Fruit fly (Drosophila melanogaster) whole organism: Measurements from ENCODE around the gene CG43345.

Source experiments
- CG8478 ChIP-seq: fragments of >200 bp; optimal IDR thresholded peaks from 2 replicates; lab custom pipeline; 2018; ENCODE audit warnings: inconsistent platforms
- Dll ChIP-seq: fragments of >200 bp; optimal IDR thresholded peaks from 2 replicates; lab custom pipeline; 2017
- EcR ChIP-seq, 2 experiments: fragments of >200 bp; optimal IDR thresholded peaks; 2 replicates each; lab custom pipeline; 2017; ENCODE audit warnings: missing biosample characterization in 2 of 2, missing genetic modification characterization in 2 of 2, missing genetic modification reagents in 2 of 2
- pan ChIP-seq: fragments of >200 bp; optimal IDR thresholded peaks from 2 replicates; lab custom pipeline; 2017
- psq ChIP-seq: fragments of >200 bp; optimal IDR thresholded peaks from 2 replicates; lab custom pipeline; 2017
- usp ChIP-seq: fragments of >200 bp; optimal IDR thresholded peaks from 2 replicates; lab custom pipeline; 2017; ENCODE audit warnings: missing biosample characterization, missing genetic modification characterization, mixed read lengths

CG43345 gene

DNA sequence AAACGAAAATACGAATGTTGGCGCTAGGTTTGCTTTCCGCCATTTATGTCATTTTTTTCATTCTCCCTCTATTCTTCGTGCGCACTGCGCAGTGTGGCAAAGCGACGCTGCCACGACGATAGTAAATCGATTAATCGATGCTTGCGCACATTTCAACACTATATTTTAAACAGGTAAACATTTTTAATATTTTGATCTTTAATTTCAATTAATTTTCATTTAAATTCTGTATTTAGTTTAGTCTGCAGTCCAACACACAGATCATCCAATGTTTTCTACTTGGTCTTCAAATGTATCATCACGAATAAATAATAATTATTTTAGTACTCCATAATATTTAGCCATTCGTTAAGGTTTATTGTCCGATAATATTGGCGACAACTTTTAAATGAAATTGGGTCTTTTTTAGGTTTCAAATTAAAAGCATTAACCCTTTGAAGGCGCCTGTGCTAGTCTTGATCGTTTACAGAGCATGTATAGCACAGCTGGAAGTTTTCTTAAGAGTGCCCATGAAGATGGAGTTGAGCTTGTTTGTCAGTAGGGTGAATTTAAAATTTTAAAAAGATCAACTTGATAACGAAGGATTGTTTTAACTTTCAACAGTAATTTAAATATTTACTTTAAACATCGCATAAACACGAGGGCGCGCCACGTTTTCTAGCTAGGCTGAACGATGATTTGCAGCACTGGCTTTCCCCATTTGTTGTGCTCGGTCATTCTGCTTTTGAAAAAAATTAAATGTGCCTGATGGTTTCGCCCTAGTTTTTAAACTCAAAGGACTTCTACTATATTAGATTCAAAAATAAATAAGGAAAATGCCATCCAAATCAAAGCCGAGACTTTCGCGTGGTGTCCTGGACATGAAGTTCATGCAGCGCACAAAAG is 12.0 kb downstream of the CG43345 start, which contains the start of the genes Mpp6 and E2f2:
Gene Mpp6 (plus strand): TSS at position 133 of the 885 bp plus-strand sequence.
Gene E2f2 (minus strand): TSS at position 594 of the 885 bp plus-strand sequence.
- TF ChIP-seq Dll (lab: Kevin White, UChicago) = no peak
- TF ChIP-seq psq (lab: Kevin White, UChicago) = peak; percentile 40
- TF ChIP-seq EcR (GFP tag; optimal IDR thresholded peaks at IDR 0.05; lab: Kevin White, UChicago) = no peak
- TF ChIP-seq pan = no peak
- TF ChIP-seq usp = no peak
- no peak for TF ChIP-seq CG8478

DNA sequence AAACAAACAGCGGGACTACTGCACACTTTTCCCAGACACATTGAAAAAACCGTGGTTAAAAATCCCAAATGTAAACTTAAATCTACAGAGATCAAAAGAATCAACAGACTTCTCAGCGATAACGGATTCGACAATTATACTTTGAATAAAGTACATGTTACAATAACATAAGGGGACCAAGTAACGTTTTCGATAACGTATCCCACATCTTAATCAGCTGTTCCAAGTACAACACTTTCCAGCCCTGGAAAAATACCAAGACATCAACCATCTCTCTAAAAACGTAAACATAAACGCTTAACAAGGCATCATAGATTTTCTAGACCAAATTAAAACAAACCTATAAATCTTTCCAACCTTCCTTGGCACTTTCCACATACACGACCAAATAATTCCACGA is 14.5 kb downstream of the CG43345 start:
- TF ChIP-seq CG8478 (no peak), EcR (GFP tag; optimal IDR thresholded peaks at IDR 0.05; lab: Kevin White, UChicago) (no peak), Dll (lab: Kevin White, UChicago) (no peak), usp (no peak), psq (lab: Kevin White, UChicago) (no peak), pan (no peak)

- TF ChIP-seq pan (no peak), Dll (lab: Kevin White, UChicago) (no peak), usp (no peak), EcR (GFP tag; optimal IDR thresholded peaks at IDR 0.05; lab: Kevin White, UChicago) (no peak), CG8478 (no peak), psq (lab: Kevin White, UChicago) (no peak)
Observed at dm6 chr2L:21149053-21149452, 19.3 kb downstream of the CG43345 start.

dm6 chr2L:21148242-21148641 is 20.1 kb downstream of the CG43345 start, which contains the start of gene del:
del (minus strand) TSS chr2L:21148546.
- TF ChIP-seq psq (lab: Kevin White, UChicago) (no peak), CG8478 (no peak), pan (no peak), Dll (lab: Kevin White, UChicago) (no peak), usp (no peak), EcR (GFP tag; optimal IDR thresholded peaks at IDR 0.05; lab: Kevin White, UChicago) (no peak)

dm6 chr2L:21142972-21143385 is 25.4 kb downstream of the CG43345 start, which contains the start of gene pths:
pths (plus strand) TSS chr2L:21143229.
- TF ChIP-seq CG8478 (no peak), pan (no peak), EcR (GFP tag; optimal IDR thresholded peaks at IDR 0.05; lab: Kevin White, UChicago) (no peak), usp (no peak), Dll (lab: Kevin White, UChicago) (no peak), psq (lab: Kevin White, UChicago) (no peak)

DNA sequence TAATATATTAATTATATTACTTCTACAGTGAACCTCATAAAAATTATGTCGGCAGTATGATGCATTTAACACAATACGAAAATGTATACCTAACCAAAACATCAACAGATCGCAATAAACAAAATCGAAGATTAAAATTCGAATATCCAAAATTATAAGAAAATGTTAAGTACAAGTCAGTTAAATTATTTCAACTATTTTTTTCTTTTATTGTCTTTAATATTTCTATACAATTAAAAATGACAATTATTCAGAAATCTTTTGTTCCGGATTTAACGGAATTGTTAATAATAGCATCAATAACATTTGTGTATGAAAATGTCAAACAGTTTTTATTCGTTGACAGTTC is 25.9 kb downstream of the CG43345 start:
- TF ChIP-seq Dll (lab: Kevin White, UChicago) = no peak
- TF ChIP-seq psq (lab: Kevin White, UChicago) = no peak
- no peak for TF ChIP-seq EcR (GFP tag; optimal IDR thresholded peaks at IDR 0.05; lab: Kevin White, UChicago)
- no peak for TF ChIP-seq usp
- no peak for TF ChIP-seq pan
- no peak for TF ChIP-seq CG8478

DNA sequence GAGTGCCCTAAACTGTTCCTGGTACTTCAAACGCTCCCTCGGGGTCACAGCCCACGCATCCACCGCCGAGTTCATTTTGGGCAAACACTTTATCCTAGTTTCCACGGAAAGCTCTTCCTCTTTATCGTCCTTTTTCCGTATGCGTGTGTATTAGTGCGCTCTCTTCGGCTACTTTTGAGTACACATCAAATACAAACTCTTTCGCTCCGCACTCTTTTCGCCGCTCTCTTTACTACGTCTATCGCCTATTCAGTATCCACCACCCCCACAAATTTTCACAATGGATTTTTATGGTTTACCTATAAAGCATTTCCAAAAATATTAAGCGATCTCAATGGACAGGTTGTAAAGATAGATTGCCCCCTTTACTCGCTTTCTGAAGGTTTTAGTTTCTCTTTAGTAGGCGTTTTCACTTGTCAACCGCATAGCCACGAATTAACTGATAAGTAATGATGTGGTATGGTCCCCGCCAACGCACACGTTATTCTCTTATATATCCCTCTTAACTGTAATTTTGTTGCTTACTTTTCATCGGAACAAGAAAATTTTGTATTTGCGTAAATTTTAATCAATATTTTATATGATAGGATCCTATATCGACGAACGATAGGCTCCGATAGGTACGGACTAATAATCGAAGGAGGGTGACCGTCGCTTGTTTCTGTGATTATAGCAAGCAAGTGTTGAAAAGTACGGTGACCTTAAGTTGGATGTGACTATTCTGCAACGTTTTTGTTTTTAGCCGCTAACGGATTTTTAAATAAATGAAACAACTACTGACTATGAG is 26.5 kb downstream of the CG43345 start, which contains the start of gene Dap160:
Gene Dap160 (minus strand): TSS at position 634 of the 787 bp plus-strand sequence.
- TF ChIP-seq Dll (lab: Kevin White, UChicago) (no peak), CG8478 (no peak), EcR (GFP tag; optimal IDR thresholded peaks at IDR 0.05; lab: Kevin White, UChicago) (no peak), pan (no peak), usp (no peak), psq (lab: Kevin White, UChicago) (no peak)

DNA sequence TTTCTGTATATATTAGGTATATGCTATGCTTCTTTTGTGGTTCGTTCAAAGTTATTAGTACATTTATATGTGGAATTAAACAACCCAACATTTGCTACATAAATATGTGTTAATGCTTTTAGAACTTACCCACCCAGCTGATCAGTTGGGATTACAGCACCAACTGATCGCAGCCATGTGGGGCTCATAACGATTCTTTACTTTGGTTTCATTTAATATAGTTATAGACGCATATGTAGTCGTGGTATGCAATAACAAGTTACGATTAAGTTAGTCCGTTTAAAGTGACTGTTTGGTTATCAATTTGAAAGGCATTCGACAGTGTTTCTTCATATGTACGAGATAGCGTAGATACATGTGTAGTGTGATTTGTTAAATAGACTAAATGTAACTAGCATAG is 32.6 kb downstream of the CG43345 start:
- TF ChIP-seq EcR (GFP tag; optimal IDR thresholded peaks at IDR 0.05; lab: Kevin White, UChicago) (no peak), Dll (lab: Kevin White, UChicago) (no peak), usp (no peak), CG8478 (no peak), psq (lab: Kevin White, UChicago) (no peak), pan (no peak)
